Worm (Caenorhabditis elegans): ENCODE results near the gene R05F9.7.

DNA sequence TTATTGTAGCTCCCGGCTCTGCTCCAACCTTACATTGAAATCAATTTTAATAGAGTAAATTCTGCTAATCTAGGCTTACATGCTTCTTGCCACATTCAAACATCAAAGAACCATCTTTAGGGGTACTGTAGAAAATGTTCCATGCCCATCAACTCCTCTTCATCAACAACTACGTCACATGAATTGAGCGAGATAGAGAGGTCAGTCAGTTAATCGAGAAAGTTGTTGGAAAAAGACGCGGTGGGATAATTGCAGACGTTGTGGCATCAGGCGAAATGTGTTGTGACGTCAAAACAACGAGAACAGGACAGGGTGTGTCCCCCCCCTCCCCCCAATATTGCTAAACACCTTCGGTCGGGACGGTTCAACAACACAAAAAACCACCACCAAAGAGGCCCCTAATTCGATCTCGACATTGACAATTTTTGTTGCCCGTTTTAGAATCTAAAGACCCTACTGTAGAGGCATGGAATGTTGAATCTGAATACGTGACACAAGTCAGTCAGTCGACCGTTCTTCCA lies 32.5 kb downstream of the R05F9.7 start:
- TF ChIP-seq lsy-2 (tag; optimal IDR thresholded peaks at IDR 0.05) (no peak), F13H6.1 (tag; optimal IDR thresholded peaks at IDR 0.05) (no peak), ztf-4 (tag; optimal IDR thresholded peaks at IDR 0.05) (no peak), ZK546.5 (tag; optimal IDR thresholded peaks at IDR 0.05) (no peak), sma-3 (GFP tag; optimal IDR thresholded peaks at IDR 0.05) (peak; percentile 65), nhr-10 (tag; optimal IDR thresholded peaks at IDR 0.05) (no peak), ztf-11 (tag; optimal IDR thresholded peaks at IDR 0.05) (no peak)
